Worm (Caenorhabditis elegans) whole organism, mixed stage, embryonic: ENCODE measurements around the gene dmsr-14.

Source experiments
- bed-3 ChIP-seq: fragments of 200-800 bp; sonication (Bioruptor generic); optimal IDR thresholded peaks from 3 replicates; lab custom pipeline; 2018; ENCODE audit warnings: mild to moderate bottlenecking, missing genetic modification characterization, moderate library complexity, missing compliant biosample characterization
- blmp-1 ChIP-seq: fragments of 150-350 bp; optimal IDR thresholded peaks from 2 replicates; lab custom pipeline; 2014; ENCODE audit warnings: missing biosample characterization, missing genetic modification characterization
- ceh-39 ChIP-seq: fragments of 150-350 bp; optimal IDR thresholded peaks from 2 replicates; lab custom pipeline; 2014; ENCODE audit warnings: missing biosample characterization, missing genetic modification characterization
- ceh-43 ChIP-seq: fragments of 200-800 bp; sonication (Bioruptor generic); optimal IDR thresholded peaks from 2 replicates; lab custom pipeline; 2018; ENCODE audit warnings: mild to moderate bottlenecking, missing genetic modification characterization, moderate library complexity, missing compliant biosample characterization
- ceh-83 ChIP-seq: fragments of 200-800 bp; sonication (Bioruptor generic); optimal IDR thresholded peaks from 2 replicates; lab custom pipeline; 2018; ENCODE audit warnings: mild to moderate bottlenecking, missing genetic modification characterization, missing compliant biosample characterization
- ces-1 ChIP-seq: fragments of 150-350 bp; optimal IDR thresholded peaks from 2 replicates; lab custom pipeline; 2014; ENCODE audit warnings: missing biosample characterization, missing genetic modification reagents, missing genetic modification characterization
- cnd-1 ChIP-seq: fragments of 200-800 bp; sonication (Bioruptor generic); optimal IDR thresholded peaks from 2 replicates; lab custom pipeline; 2018; ENCODE audit warnings: mild to moderate bottlenecking, missing genetic modification characterization, missing compliant biosample characterization
- drap-1 ChIP-seq: fragments of 200-800 bp; sonication (Bioruptor generic); optimal IDR thresholded peaks from 3 replicates; lab custom pipeline; 2018; ENCODE audit warnings: mild to moderate bottlenecking, missing genetic modification characterization, missing compliant biosample characterization
- elt-1 ChIP-seq: sonication (generic microtip); optimal IDR thresholded peaks from 2 replicates; lab custom pipeline; 2017; ENCODE audit warnings: missing genetic modification characterization, mild to moderate bottlenecking, missing compliant biosample characterization, antibody characterized with exemption, moderate library complexity, borderline replicate concordance; ENCODE audit not compliant: insufficient read depth
- elt-3 ChIP-seq: fragments of 150-350 bp; optimal IDR thresholded peaks from 2 replicates; lab custom pipeline; 2014; ENCODE audit warnings: missing biosample characterization, missing genetic modification characterization
- flh-1 ChIP-seq: fragments of 200-800 bp; sonication (Bioruptor generic); optimal IDR thresholded peaks from 2 replicates; lab custom pipeline; 2018; ENCODE audit warnings: mild to moderate bottlenecking, missing genetic modification characterization, moderate library complexity, missing compliant biosample characterization
- ham-2 ChIP-seq: fragments of 200-800 bp; sonication (Bioruptor generic); optimal IDR thresholded peaks from 2 replicates; lab custom pipeline; 2018; ENCODE audit warnings: mild to moderate bottlenecking, missing genetic modification characterization, missing compliant biosample characterization
- lin-32 ChIP-seq: fragments of 200-800 bp; sonication (Bioruptor generic); optimal IDR thresholded peaks from 2 replicates; lab custom pipeline; 2018; ENCODE audit warnings: mild to moderate bottlenecking, missing genetic modification characterization, missing compliant biosample characterization
- lsy-2 ChIP-seq: fragments of 150-350 bp; optimal IDR thresholded peaks from 2 replicates; lab custom pipeline; 2014; ENCODE audit warnings: missing biosample characterization, missing genetic modification characterization
- mab-5 ChIP-seq: fragments of 150-350 bp; optimal IDR thresholded peaks from 2 replicates; lab custom pipeline; 2014; ENCODE audit warnings: missing biosample characterization, missing genetic modification characterization
- mep-1 ChIP-seq: fragments of 150-350 bp; optimal IDR thresholded peaks from 2 replicates; lab custom pipeline; 2017; ENCODE audit warnings: missing biosample characterization, missing genetic modification reagents, missing genetic modification characterization, inconsistent platforms
- nhr-2 ChIP-seq: fragments of 150-350 bp; optimal IDR thresholded peaks from 2 replicates; lab custom pipeline; 2014; ENCODE audit warnings: missing biosample characterization, missing genetic modification characterization
- nhr-237 ChIP-seq: fragments of 150-350 bp; optimal IDR thresholded peaks from 2 replicates; lab custom pipeline; 2014; ENCODE audit warnings: missing biosample characterization, missing genetic modification characterization
- nhr-28 ChIP-seq: fragments of 150-350 bp; optimal IDR thresholded peaks from 2 replicates; lab custom pipeline; 2014; ENCODE audit warnings: missing biosample characterization, missing genetic modification characterization
- nhr-76 ChIP-seq: sonication (generic microtip); optimal IDR thresholded peaks from 2 replicates; lab custom pipeline; 2017; ENCODE audit warnings: missing biosample characterization, missing genetic modification characterization
- pha-4 ChIP-seq: fragments of 150-350 bp; optimal IDR thresholded peaks from 2 replicates; lab custom pipeline; 2018; ENCODE audit warnings: missing biosample characterization, missing genetic modification reagents, missing genetic modification characterization
- sem-2 ChIP-seq: fragments of 200-800 bp; sonication (Bioruptor generic); optimal IDR thresholded peaks from 2 replicates; lab custom pipeline; 2018; ENCODE audit warnings: mild to moderate bottlenecking, missing genetic modification characterization, missing compliant biosample characterization
- snpc-4 ChIP-seq: fragments of 150-350 bp; optimal IDR thresholded peaks from 2 replicates; lab custom pipeline; 2014; ENCODE audit warnings: missing biosample characterization, missing genetic modification characterization
- sptf-1 ChIP-seq: sonication (generic microtip); optimal IDR thresholded peaks from 2 replicates; lab custom pipeline; 2017; ENCODE audit warnings: mild to moderate bottlenecking, missing genetic modification characterization, moderate library complexity, missing compliant biosample characterization
- tbx-8 ChIP-seq: fragments of 200-800 bp; sonication (Bioruptor generic); optimal IDR thresholded peaks from 2 replicates; lab custom pipeline; 2018; ENCODE audit warnings: mild to moderate bottlenecking, missing genetic modification characterization, moderate library complexity, missing compliant biosample characterization
- unc-120 ChIP-seq: sonication (generic microtip); optimal IDR thresholded peaks from 2 replicates; lab custom pipeline; 2017; ENCODE audit warnings: missing genetic modification characterization, missing compliant biosample characterization; ENCODE audit not compliant: poor library complexity, severe bottlenecking
- unc-39 ChIP-seq: fragments of 150-350 bp; optimal IDR thresholded peaks from 2 replicates; lab custom pipeline; 2014; ENCODE audit warnings: missing biosample characterization, missing genetic modification characterization
- unc-62 ChIP-seq: fragments of 150-350 bp; optimal IDR thresholded peaks from 2 replicates; lab custom pipeline; 2014; ENCODE audit warnings: missing biosample characterization, missing genetic modification reagents, missing genetic modification characterization
- ztf-11 ChIP-seq: fragments of 150-350 bp; optimal IDR thresholded peaks from 2 replicates; lab custom pipeline; 2014; ENCODE audit warnings: missing biosample characterization, missing genetic modification characterization

dmsr-14 gene

DNA sequence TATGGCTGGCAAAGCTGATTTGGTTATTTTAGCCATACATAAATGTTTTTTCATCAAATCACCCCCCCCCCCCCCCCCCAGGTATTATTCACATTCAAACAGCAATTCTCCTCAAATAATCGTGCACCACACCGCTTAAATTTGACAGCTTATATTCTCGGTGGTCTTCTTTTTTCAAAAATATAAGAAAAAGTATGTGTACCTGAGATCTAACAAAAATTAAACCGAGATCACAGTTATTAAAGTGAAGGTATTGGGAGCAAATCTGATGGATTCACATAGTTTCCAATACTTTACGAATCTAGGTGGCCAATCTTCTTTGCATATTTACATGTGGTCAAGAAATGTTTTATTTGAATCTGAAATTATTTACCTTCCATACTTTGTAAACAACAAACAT, 36.9 kb downstream of the dmsr-14 start, which contains the start of gene ZC404.15:
ZC404.15 (plus strand) TSS at position 301 of the 400 bp plus-strand sequence.
- TF ChIP-seq nhr-237 (no peak), lsy-2 (tag; lab: Kevin White, UChicago) (no peak), nhr-2 (tag; lab: Kevin White, UChicago) (no peak)

DNA sequence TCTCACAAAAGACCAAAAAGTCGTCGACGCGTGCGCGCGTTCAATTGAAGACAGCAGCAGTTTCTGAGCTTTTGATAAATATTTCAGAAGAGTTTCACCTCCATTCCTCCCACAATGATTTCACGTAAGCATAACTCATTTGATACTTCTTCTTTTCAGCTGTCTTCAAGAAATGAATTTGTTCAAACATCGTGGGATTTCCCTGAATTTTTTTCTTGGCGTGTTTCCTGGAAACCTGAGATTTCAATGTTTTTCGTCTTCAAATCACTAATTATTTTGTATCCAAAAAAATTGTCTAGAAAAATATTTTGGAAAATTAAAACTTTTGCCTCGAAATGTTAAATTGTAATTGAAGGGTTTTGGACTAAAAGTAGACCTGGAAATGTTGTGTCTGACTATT, 38.6 kb downstream of the dmsr-14 start:
- TF ChIP-seq blmp-1 (tag; lab: Kevin White, UChicago) (no peak), nhr-237 (no peak), ztf-11 (tag; lab: Kevin White, UChicago) (no peak), lsy-2 (tag; lab: Kevin White, UChicago) (no peak), cnd-1 (tag; lab: Kevin White, UChicago) (no peak)

DNA sequence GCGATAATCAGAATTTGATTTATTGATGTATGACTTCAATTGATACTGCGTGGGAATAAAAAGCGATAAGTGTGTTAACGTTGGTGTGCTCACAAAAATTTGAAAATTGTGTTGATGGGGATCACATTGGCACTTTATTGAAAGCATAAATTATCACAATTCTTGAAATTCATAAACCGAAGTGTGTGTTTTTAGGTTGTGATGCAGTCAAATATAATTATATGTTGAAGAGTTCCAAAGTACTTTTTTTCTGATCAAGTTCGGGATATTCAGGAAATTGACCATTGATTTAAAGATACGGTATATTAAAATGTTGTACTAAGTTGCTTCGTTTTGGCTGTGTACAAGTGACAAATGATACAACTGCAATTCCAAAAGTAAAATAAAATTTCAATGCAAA, 41.4 kb downstream of the dmsr-14 start, which contains the start of gene srh-28:
srh-28 (minus strand) TSS at position 101 of the 400 bp plus-strand sequence.
- TF ChIP-seq elt-3 (tag; lab: Kevin White, UChicago) (no peak), ceh-83 (no peak), mep-1 (tag; lab: Kevin White, UChicago) (no peak), lsy-2 (tag; lab: Kevin White, UChicago) (no peak), drap-1 (no peak), nhr-28 (tag; lab: Kevin White, UChicago) (no peak), unc-62 (GFP tag; lab: Kevin White, UChicago) (no peak), cnd-1 (tag; lab: Kevin White, UChicago) (no peak), ceh-39 (tag; lab: Kevin White, UChicago) (no peak), elt-1 (tag; lab: Kevin White, UChicago) (no peak)

DNA sequence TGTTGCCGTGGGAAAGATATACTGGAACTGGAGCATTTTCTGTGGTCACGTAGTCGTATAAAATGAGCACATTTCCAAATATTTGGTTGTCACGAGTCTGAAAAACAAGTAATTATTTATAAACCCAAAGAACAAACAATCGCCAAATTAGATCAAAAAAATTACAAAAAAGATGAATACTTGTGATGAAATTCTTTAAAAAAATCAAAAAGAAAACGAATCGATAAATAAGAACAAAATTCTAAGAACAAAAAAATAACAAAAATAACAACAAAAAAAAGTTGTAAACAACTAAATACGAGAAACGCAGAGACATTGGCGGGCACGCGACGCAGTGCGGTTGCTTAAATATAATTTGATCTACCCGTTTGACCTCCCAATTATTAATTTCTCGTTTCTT, 43.3 kb downstream of the dmsr-14 start, which contains the start of gene ZC404.16:
ZC404.16 (minus strand) TSS at position 101 of the 400 bp plus-strand sequence.
- TF ChIP-seq pha-4, result no peak
- no peak for TF ChIP-seq drap-1
- no peak for TF ChIP-seq nhr-28 (tag; lab: Kevin White, UChicago)
- no peak for TF ChIP-seq tbx-8
- no peak for TF ChIP-seq nhr-76
- TF ChIP-seq bed-3, result no peak
- TF ChIP-seq nhr-237, result no peak
- TF ChIP-seq blmp-1 (tag; lab: Kevin White, UChicago), result no peak
- TF ChIP-seq mab-5 (tag; lab: Kevin White, UChicago), result no peak
- TF ChIP-seq elt-3 (tag; lab: Kevin White, UChicago), result no peak
- TF ChIP-seq ceh-39 (tag; lab: Kevin White, UChicago), result no peak
- TF ChIP-seq sem-2 (GFP tag; lab: Kevin White, UChicago), result no peak
- no peak for TF ChIP-seq sptf-1 (tag; lab: Kevin White, UChicago)
- no peak for TF ChIP-seq cnd-1 (tag; lab: Kevin White, UChicago)
- no peak for TF ChIP-seq mep-1 (tag; lab: Kevin White, UChicago)
- no peak for TF ChIP-seq lsy-2 (tag; lab: Kevin White, UChicago)

DNA sequence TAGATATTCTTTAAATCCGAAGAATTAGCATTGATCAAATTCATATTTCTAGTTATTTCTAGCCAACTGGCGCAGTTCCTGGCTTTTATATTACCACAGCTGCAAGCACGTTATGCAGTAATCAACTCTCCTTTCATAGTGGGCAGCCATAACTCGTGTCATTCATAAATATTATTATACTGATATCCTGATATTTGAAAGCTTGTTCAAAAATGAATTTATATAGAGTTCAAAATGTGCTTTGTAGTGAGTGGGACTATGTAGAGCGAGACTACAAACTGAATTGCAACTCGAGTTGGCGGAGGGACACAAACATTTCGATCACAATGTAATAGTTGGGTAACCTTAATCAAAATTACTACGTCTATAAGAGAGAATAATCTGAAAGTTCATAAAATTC, 45.4 kb downstream of the dmsr-14 start, which contains the start of gene srh-30:
srh-30 (minus strand) TSS at position 101 of the 400 bp plus-strand sequence.
- TF ChIP-seq ham-2 (no peak), mep-1 (tag; lab: Kevin White, UChicago) (no peak), flh-1 (GFP tag; lab: Kevin White, UChicago) (no peak), sem-2 (GFP tag; lab: Kevin White, UChicago) (no peak), drap-1 (no peak), lsy-2 (tag; lab: Kevin White, UChicago) (no peak), nhr-28 (tag; lab: Kevin White, UChicago) (no peak), cnd-1 (tag; lab: Kevin White, UChicago) (no peak), mab-5 (tag; lab: Kevin White, UChicago) (no peak), nhr-237 (no peak), ceh-43 (GFP tag; lab: Kevin White, UChicago) (no peak), ztf-11 (tag; lab: Kevin White, UChicago) (no peak), unc-62 (GFP tag; lab: Kevin White, UChicago) (no peak), snpc-4 (tag; lab: Kevin White, UChicago) (no peak), unc-120 (tag; lab: Kevin White, UChicago) (no peak), pha-4 (no peak), lin-32 (GFP tag; lab: Kevin White, UChicago) (no peak), ceh-83 (no peak)

DNA sequence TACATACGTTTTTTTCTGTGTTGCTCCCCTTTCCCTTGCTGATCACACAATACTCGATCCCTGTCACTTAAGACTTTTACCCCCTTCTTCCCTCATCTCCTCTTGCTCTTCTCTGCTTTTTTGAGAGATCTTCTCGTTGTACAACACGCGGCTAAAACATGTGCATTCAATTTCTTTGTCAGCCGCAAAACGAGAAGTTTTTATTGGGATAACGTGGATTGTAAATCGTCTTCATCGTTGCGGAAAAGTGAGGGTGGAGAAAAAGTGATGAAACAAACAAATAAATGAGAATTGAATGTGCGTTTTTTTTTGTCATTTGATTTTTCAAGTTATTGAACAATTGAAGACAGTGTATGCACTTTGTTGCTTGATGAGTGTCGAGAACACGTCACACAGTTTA, 47.6 kb downstream of the dmsr-14 start:
- no peak for TF ChIP-seq snpc-4 (tag; lab: Kevin White, UChicago)
- no peak for TF ChIP-seq ceh-83
- no peak for TF ChIP-seq flh-1 (GFP tag; lab: Kevin White, UChicago)
- TF ChIP-seq nhr-76, result no peak
- no peak for TF ChIP-seq mep-1 (tag; lab: Kevin White, UChicago)
- TF ChIP-seq nhr-2 (tag; lab: Kevin White, UChicago), result no peak
- no peak for TF ChIP-seq blmp-1 (tag; lab: Kevin White, UChicago)
- no peak for TF ChIP-seq drap-1
- no peak for TF ChIP-seq nhr-237
- no peak for TF ChIP-seq unc-39 (tag; lab: Kevin White, UChicago)
- TF ChIP-seq cnd-1 (tag; lab: Kevin White, UChicago), result no peak
- no peak for TF ChIP-seq tbx-8
- no peak for TF ChIP-seq ces-1 (GFP tag; lab: Kevin White, UChicago)
- TF ChIP-seq ceh-39 (tag; lab: Kevin White, UChicago), result no peak
- TF ChIP-seq, all 35 proteins: peak for 0
